Worm (Caenorhabditis elegans): ENCODE data around the gene F27C8.3.
"Not testable (repeated sequence)": the region's sequence is repeated elsewhere in the genome, so short reads cannot be mapped to it uniquely, and the experiment has no call there.

Gene F27C8.3

ce11 chrIV:9595779-9596406 lies at the start of gene F27C8.3, which contains the start of gene F27C8.2:
Gene F27C8.3, minus strand, starts transcription at chrIV:9595879.
Gene F27C8.2, plus strand, starts transcription at chrIV:9596356.
- TF ChIP-seq R02D3.7, crh-2, nhr-21 (tag; optimal IDR thresholded peaks at IDR 0.05): not testable (repeated sequence)

ce11 chrIV:9643188-9643587 lies 47.5 kb upstream of the F27C8.3 start, which contains the start of gene degl-2:
Gene degl-2, plus strand, starts transcription at chrIV:9643488.
- TF ChIP-seq lin-39 (tag; optimal IDR thresholded peaks at IDR 0.05) (no peak), nhr-77 (tag; optimal IDR thresholded peaks at IDR 0.05) (no peak), sma-9 (GFP tag; optimal IDR thresholded peaks at IDR 0.05) (no peak), sma-9 (tag; optimal IDR thresholded peaks at IDR 0.05) (no peak), crh-2 (tag; optimal IDR thresholded peaks at IDR 0.05) (no peak), ztf-11 (tag; optimal IDR thresholded peaks at IDR 0.05) (no peak), gmeb-1 (tag; optimal IDR thresholded peaks at IDR 0.05) (no peak), nhr-11 (tag; optimal IDR thresholded peaks at IDR 0.05) (no peak), aly-2 (tag; optimal IDR thresholded peaks at IDR 0.05) (no peak), Y55F3AM.14 (GFP tag; optimal IDR thresholded peaks at IDR 0.05) (no peak), ceh-82 (tag; optimal IDR thresholded peaks at IDR 0.05) (no peak), lin-11 (tag; optimal IDR thresholded peaks at IDR 0.05) (no peak), mdl-1 (tag; optimal IDR thresholded peaks at IDR 0.05) (no peak), nhr-129 (tag; optimal IDR thresholded peaks at IDR 0.05) (no peak), mab-5 (tag; optimal IDR thresholded peaks at IDR 0.05) (no peak), ZK546.5 (tag; optimal IDR thresholded peaks at IDR 0.05) (no peak), elt-3 (tag; optimal IDR thresholded peaks at IDR 0.05) (no peak), C34F6.9 (tag; optimal IDR thresholded peaks at IDR 0.05) (no peak), nhr-25 (tag; optimal IDR thresholded peaks at IDR 0.05) (no peak), lin-13 (GFP tag; optimal IDR thresholded peaks at IDR 0.05) (no peak)

- TF ChIP-seq sma-9 (GFP tag; optimal IDR thresholded peaks at IDR 0.05) = no peak
- no peak for TF ChIP-seq sma-9 (tag; optimal IDR thresholded peaks at IDR 0.05)
- no peak for TF ChIP-seq nhr-23 (tag; optimal IDR thresholded peaks at IDR 0.05)
- no peak for TF ChIP-seq ztf-1 (GFP tag; conservative IDR thresholded peaks at IDR 0.05)
- no peak for TF ChIP-seq sem-4 (tag; optimal IDR thresholded peaks at IDR 0.05)
- TF ChIP-seq alr-1 (tag; optimal IDR thresholded peaks at IDR 0.05) = no peak
- TF ChIP-seq ztf-11 (tag; optimal IDR thresholded peaks at IDR 0.05) = no peak
- no peak for TF ChIP-seq lin-11 (tag; optimal IDR thresholded peaks at IDR 0.05)
- TF ChIP-seq snpc-4 (tag; optimal IDR thresholded peaks at IDR 0.05) = no peak
- TF ChIP-seq F13H6.1 (tag; optimal IDR thresholded peaks at IDR 0.05) = no peak
- no peak for TF ChIP-seq zag-1 (tag; optimal IDR thresholded peaks at IDR 0.05)
- TF ChIP-seq ZK546.5 (tag; optimal IDR thresholded peaks at IDR 0.05) = no peak
Observed at ce11 chrIV:9641925-9642324, 46.2 kb upstream of the F27C8.3 start, which contains the start of gene del-2. Gene del-2, minus strand, starts transcription at chrIV:9642025.

ce11 chrIV:9634848-9635247 lies 39.2 kb upstream of the F27C8.3 start, which contains the start of gene mca-1:
Gene mca-1, minus strand, starts transcription at chrIV:9634948.
- TF ChIP-seq unc-39 (tag; optimal IDR thresholded peaks at IDR 0.05) = no peak
- TF ChIP-seq blmp-1 (tag; optimal IDR thresholded peaks at IDR 0.05; ENCODE audit: insufficient read depth) = no peak
- no peak for TF ChIP-seq Y55F3AM.14 (GFP tag; optimal IDR thresholded peaks at IDR 0.05)
- no peak for TF ChIP-seq nhr-11 (tag; optimal IDR thresholded peaks at IDR 0.05)
- TF ChIP-seq nhr-10 (tag; optimal IDR thresholded peaks at IDR 0.05) = no peak
- no peak for TF ChIP-seq sma-3 (GFP tag; optimal IDR thresholded peaks at IDR 0.05)
- TF ChIP-seq elt-1 (tag; optimal IDR thresholded peaks at IDR 0.05) = no peak
- TF ChIP-seq ztf-4 (tag; optimal IDR thresholded peaks at IDR 0.05) = no peak
- TF ChIP-seq nhr-6 (tag; optimal IDR thresholded peaks at IDR 0.05) = no peak
- TF ChIP-seq elt-3 (tag; optimal IDR thresholded peaks at IDR 0.05) = no peak
- no peak for TF ChIP-seq dmd-4 (tag; optimal IDR thresholded peaks at IDR 0.05)
- TF ChIP-seq lsy-2 (tag; optimal IDR thresholded peaks at IDR 0.05) = no peak
- no peak for TF ChIP-seq ztf-1 (GFP tag; conservative IDR thresholded peaks at IDR 0.05)

Measured in whole organism, L2 larva.